2 fruit fly cellular contexts compared by ENCODE assay signal in genomic region chr2L:8466643-8467042, dm6.
TF ChIP-seq lines count a peak whose summit lies in the region.

Gene dachs (plus strand): TSS chr2L:8466817.

- TF ChIP-seq CTCF in whole organism, embryonic (GFP tag; optimal IDR thresholded peaks at IDR 0.05; lab: Kevin White, UChicago) = no peak

TF ChIP-seq in whole organism, embryonic, 481 proteins besides CTCF, POLR2A, EP300 and RAD21:
- TF ChIP-seq grau (tag; optimal IDR thresholded peaks at IDR 0.05; lab: Kevin White, UChicago) (peak; percentile 28), CG9876 (GFP tag; optimal IDR thresholded peaks at IDR 0.05; lab: Kevin White, UChicago) (no peak), Dref (GFP tag; IDR thresholded peaks at IDR 0.05; lab: Robert Waterston, UW) (no peak), CG5180 (GFP tag; optimal IDR thresholded peaks at IDR 0.05; lab: Kevin White, UChicago) (peak; percentile 95)
TF ChIP-seq in whole organism, embryonic: peak in this region for 2.

TF ChIP-seq in whole organism, prepupa, 60 proteins besides CTCF, POLR2A, EP300 and RAD21:
- TF ChIP-seq svp (GFP tag; lab: Kevin White, UChicago) = peak; percentile 30
- no peak for TF ChIP-seq Eip75B (GFP tag; optimal IDR thresholded peaks at IDR 0.05; lab: Kevin White, UChicago)
- TF ChIP-seq Eip78C (GFP tag; lab: Kevin White, UChicago) = peak; percentile 50
